Worm (Caenorhabditis elegans) whole organism, L4 larva: ENCODE data around the gene acs-4.

Source experiments
- D1046.2 ChIP-seq: fragments of 200-800 bp; sonication (Bioruptor generic); IDR thresholded peaks from 2 replicates; pipeline ENCODE4 v1.3.6; 2022; ENCODE audit warnings: missing genetic modification characterization, missing compliant biosample characterization
- F26F4.8 ChIP-seq: fragments of 200-800 bp; sonication (Bioruptor generic); conservative IDR thresholded peaks from 2 replicates; pipeline ENCODE4 v1.3.6; 2022; ENCODE audit warnings: missing genetic modification characterization, missing compliant biosample characterization
- T20F7.1 ChIP-seq: fragments of 200-800 bp; sonication (Bioruptor generic); optimal IDR thresholded peaks from 2 replicates; lab custom pipeline; 2018; ENCODE audit warnings: mild to moderate bottlenecking, missing genetic modification characterization, missing compliant biosample characterization
- ZK546.5 ChIP-seq, 2 experiments: sonication (generic microtip); optimal IDR thresholded peaks; 2 replicates each; lab custom pipeline; 2017; ENCODE audit warnings: missing biosample characterization in 2 of 2, missing genetic modification characterization in 2 of 2
- aly-2 ChIP-seq: sonication (generic microtip); optimal IDR thresholded peaks from 2 replicates; lab custom pipeline; 2018; ENCODE audit warnings: missing biosample characterization, missing genetic modification characterization
- ama-1 ChIP-seq: fragments of 150-350 bp; optimal IDR thresholded peaks from 2 replicates; lab custom pipeline; 2014; ENCODE audit warnings: inconsistent platforms, mixed read lengths
- arid-1 ChIP-seq: fragments of 200-800 bp; sonication (Bioruptor generic); conservative IDR thresholded peaks from 2 replicates; pipeline ENCODE4 v1.3.6; 2022; ENCODE audit warnings: missing genetic modification reagents, missing genetic modification characterization, missing compliant biosample characterization
- ceh-28 ChIP-seq: fragments of 150-350 bp; optimal IDR thresholded peaks from 2 replicates; lab custom pipeline; 2014; ENCODE audit warnings: missing biosample characterization, missing genetic modification reagents, missing genetic modification characterization
- ceh-44 ChIP-seq: fragments of 200-800 bp; sonication (Bioruptor generic); IDR thresholded peaks from 2 replicates; pipeline ENCODE4 v1.3.6; 2022; ENCODE audit warnings: missing genetic modification reagents, missing genetic modification characterization, missing compliant biosample characterization
- cey-2 ChIP-seq: sonication (generic microtip); optimal IDR thresholded peaks from 3 replicates; lab custom pipeline; 2017; ENCODE audit warnings: missing genetic modification characterization, mild to moderate bottlenecking, missing compliant biosample characterization, antibody characterized with exemption, borderline replicate concordance; ENCODE audit not compliant: insufficient read depth
- daf-16 ChIP-seq, 3 experiments: sonication (generic microtip); optimal IDR thresholded peaks; 2 replicates each; lab custom pipeline; 2016 to 2017; ENCODE audit warnings: missing genetic modification characterization in 3 of 3, missing genetic modification reagents in 3 of 3, mild to moderate bottlenecking in 2 of 3, missing compliant biosample characterization in 2 of 3, missing biosample characterization in 1 of 3, moderate library complexity in 1 of 3
- daf-8 ChIP-seq: fragments of 200-800 bp; sonication (Bioruptor generic); IDR thresholded peaks from 2 replicates; pipeline ENCODE4 v1.3.6; 2022; ENCODE audit warnings: missing genetic modification characterization, missing compliant biosample characterization
- dmd-6 ChIP-seq: fragments of 200-800 bp; sonication (Bioruptor generic); IDR thresholded peaks from 2 replicates; pipeline ENCODE4 v1.3.6; 2022; ENCODE audit warnings: missing genetic modification reagents, missing genetic modification characterization, missing compliant biosample characterization
- duxl-1 ChIP-seq: sonication (generic microtip); optimal IDR thresholded peaks from 2 replicates; lab custom pipeline; 2016; ENCODE audit warnings: mild to moderate bottlenecking, missing genetic modification characterization, moderate library complexity, missing compliant biosample characterization; ENCODE audit not compliant: poor library complexity
- dve-1 ChIP-seq: sonication (generic microtip); optimal IDR thresholded peaks from 2 replicates; lab custom pipeline; 2017; ENCODE audit warnings: antibody characterized with exemption, mild to moderate bottlenecking, missing genetic modification characterization, missing compliant biosample characterization; ENCODE audit not compliant: insufficient read depth
- egl-43 ChIP-seq: fragments of 200-800 bp; sonication (Bioruptor generic); IDR thresholded peaks from 2 replicates; pipeline ENCODE4 v1.3.6; 2022; ENCODE audit warnings: missing genetic modification reagents, missing genetic modification characterization, missing compliant biosample characterization
- gei-8 ChIP-seq: fragments of 200-800 bp; sonication (Bioruptor generic); optimal IDR thresholded peaks from 2 replicates; lab custom pipeline; 2018; ENCODE audit warnings: mild to moderate bottlenecking, missing genetic modification characterization, missing compliant biosample characterization
- hlh-11 ChIP-seq: fragments of 200-800 bp; sonication (Bioruptor generic); optimal IDR thresholded peaks from 2 replicates; lab custom pipeline; 2018; ENCODE audit warnings: mild to moderate bottlenecking, missing genetic modification characterization, missing compliant biosample characterization
- hlh-30 ChIP-seq: sonication (generic microtip); optimal IDR thresholded peaks from 2 replicates; lab custom pipeline; 2017; ENCODE audit warnings: antibody characterized with exemption, mild to moderate bottlenecking, missing genetic modification characterization, missing compliant biosample characterization; ENCODE audit not compliant: insufficient read depth
- lin-1 ChIP-seq: fragments of 200-800 bp; sonication (Bioruptor generic); IDR thresholded peaks from 2 replicates; pipeline ENCODE4 v1.3.6; 2022; ENCODE audit warnings: missing genetic modification reagents, missing genetic modification characterization, missing compliant biosample characterization
- lin-29 ChIP-seq: fragments of 200-800 bp; sonication (Bioruptor generic); IDR thresholded peaks from 2 replicates; pipeline ENCODE4 v1.3.6; 2022; ENCODE audit warnings: missing genetic modification reagents, missing genetic modification characterization, missing compliant biosample characterization
- lin-39 ChIP-seq: fragments of 150-350 bp; optimal IDR thresholded peaks from 2 replicates; lab custom pipeline; 2014; ENCODE audit warnings: missing biosample characterization, missing genetic modification reagents, missing genetic modification characterization
- lsy-2 ChIP-seq, 2 experiments: fragments of 150-350 bp in 1 of 2; sonication (generic microtip) in 1 of 2; optimal IDR thresholded peaks; 2 replicates each; lab custom pipeline; 2014 to 2017; ENCODE audit warnings: missing biosample characterization in 2 of 2, missing genetic modification characterization in 2 of 2
- mdl-1 ChIP-seq, 2 experiments: fragments of 150-350 bp in 1 of 2; sonication (generic microtip) in 1 of 2; optimal IDR thresholded peaks; 2 replicates each; lab custom pipeline; 2014 to 2017; ENCODE audit warnings: missing biosample characterization in 2 of 2, missing genetic modification characterization in 2 of 2
- mep-1 ChIP-seq: fragments of 150-350 bp; sonication (generic microtip); optimal IDR thresholded peaks from 3 replicates; lab custom pipeline; 2014; ENCODE audit warnings: missing biosample characterization, missing genetic modification characterization
- mes-2 ChIP-seq: sonication (generic microtip); optimal IDR thresholded peaks from 2 replicates; lab custom pipeline; 2016; ENCODE audit warnings: missing genotype, mild to moderate bottlenecking, missing genetic modification characterization, missing compliant biosample characterization; ENCODE audit not compliant: poor library complexity, severe bottlenecking
- mxl-2 ChIP-seq: fragments of 200-800 bp; sonication (Bioruptor generic); conservative IDR thresholded peaks from 2 replicates; pipeline ENCODE4 v1.3.6; 2022; ENCODE audit warnings: missing genetic modification reagents, missing genetic modification characterization, missing compliant biosample characterization
- nhr-10 ChIP-seq: fragments of 150-350 bp; optimal IDR thresholded peaks from 2 replicates; lab custom pipeline; 2014; ENCODE audit warnings: missing biosample characterization, missing genetic modification characterization
- nhr-111 ChIP-seq: fragments of 200-800 bp; sonication (Bioruptor generic); optimal IDR thresholded peaks from 2 replicates; lab custom pipeline; 2018; ENCODE audit warnings: mild to moderate bottlenecking, missing genetic modification characterization, missing compliant biosample characterization
- nhr-237 ChIP-seq: sonication (generic microtip); optimal IDR thresholded peaks from 2 replicates; lab custom pipeline; 2017; ENCODE audit warnings: missing biosample characterization, missing genetic modification characterization
- nhr-28 ChIP-seq: fragments of 150-350 bp; optimal IDR thresholded peaks from 2 replicates; lab custom pipeline; 2014; ENCODE audit warnings: missing biosample characterization, missing genetic modification characterization
- nhr-41 ChIP-seq: fragments of 200-800 bp; sonication (Bioruptor generic); IDR thresholded peaks from 2 replicates; pipeline ENCODE4 v1.3.6; 2022; ENCODE audit warnings: missing genetic modification reagents, missing genetic modification characterization, missing compliant biosample characterization
- nhr-48 ChIP-seq: sonication (generic microtip); optimal IDR thresholded peaks from 2 replicates; lab custom pipeline; 2016; ENCODE audit warnings: mild to moderate bottlenecking, missing genetic modification characterization, missing compliant biosample characterization
- nhr-77 ChIP-seq: fragments of 150-350 bp; optimal IDR thresholded peaks from 2 replicates; lab custom pipeline; 2014; ENCODE audit warnings: missing biosample characterization, missing genetic modification characterization
- pha-4 ChIP-seq, 2 experiments: fragments of 150-350 bp in 1 of 2; fragments of 200-800 bp in 1 of 2; sonication (Bioruptor generic) in 1 of 2; IDR thresholded peaks in 1 of 2; optimal IDR thresholded peaks in 1 of 2; 2 replicates each; pipeline versions ENCODE4 v1.3.6 to Lab custom; 2014 to 2022; ENCODE audit warnings: missing genetic modification characterization in 2 of 2, missing genetic modification reagents in 2 of 2, missing biosample characterization in 1 of 2, missing compliant biosample characterization in 1 of 2
- php-3 ChIP-seq: fragments of 200-800 bp; sonication (Bioruptor generic); IDR thresholded peaks from 2 replicates; pipeline ENCODE4 v1.3.6; 2022; ENCODE audit warnings: missing genetic modification reagents, missing genetic modification characterization, missing compliant biosample characterization
- pqm-1 ChIP-seq: sonication (generic microtip); optimal IDR thresholded peaks from 2 replicates; lab custom pipeline; 2017; ENCODE audit warnings: missing biosample characterization, missing genetic modification characterization
- saeg-2 ChIP-seq: fragments of 200-800 bp; sonication (Bioruptor generic); IDR thresholded peaks from 2 replicates; pipeline ENCODE4 v1.3.6; 2022; ENCODE audit warnings: missing genetic modification reagents, missing genetic modification characterization, missing compliant biosample characterization
- skn-1 ChIP-seq: fragments of 150-350 bp; optimal IDR thresholded peaks from 2 replicates; lab custom pipeline; 2014; ENCODE audit warnings: missing biosample characterization, missing genetic modification characterization
- spr-1 ChIP-seq: sonication (generic microtip); optimal IDR thresholded peaks from 2 replicates; lab custom pipeline; 2016; ENCODE audit warnings: mild to moderate bottlenecking, missing genetic modification characterization, missing compliant biosample characterization
- spr-3 ChIP-seq: fragments of 200-800 bp; sonication (Bioruptor generic); optimal IDR thresholded peaks from 2 replicates; lab custom pipeline; 2018; ENCODE audit warnings: mild to moderate bottlenecking, missing genetic modification characterization, missing compliant biosample characterization
- tag-97 ChIP-seq: fragments of 200-800 bp; sonication (Bioruptor generic); IDR thresholded peaks from 2 replicates; pipeline ENCODE4 v1.3.6; 2022; ENCODE audit warnings: missing genetic modification characterization, missing compliant biosample characterization
- unc-130 ChIP-seq: sonication (generic microtip); optimal IDR thresholded peaks from 2 replicates; lab custom pipeline; 2016; ENCODE audit warnings: missing genetic modification reagents, missing genetic modification characterization, missing compliant biosample characterization
- unc-39 ChIP-seq: sonication (generic microtip); optimal IDR thresholded peaks from 2 replicates; lab custom pipeline; 2017; ENCODE audit warnings: missing biosample characterization, missing genetic modification characterization
- unc-62 ChIP-seq, 3 experiments: fragments of 150-350 bp in 1 of 3; sonication (generic microtip); optimal IDR thresholded peaks in 2 of 3; peaks in 1 of 3; 1 replicate in 1 of 3; 2 replicates in 2 of 3; lab custom pipeline; 2014 to 2017; ENCODE audit warnings: missing biosample characterization in 3 of 3, missing genetic modification characterization in 3 of 3, missing genetic modification reagents in 3 of 3, missing genotype in 1 of 3
- zip-11 ChIP-seq: fragments of 200-800 bp; sonication (Bioruptor generic); IDR thresholded peaks from 2 replicates; pipeline ENCODE4 v1.3.6; 2022; ENCODE audit warnings: missing genetic modification characterization, missing compliant biosample characterization
- ztf-7 ChIP-seq: fragments of 150-350 bp; optimal IDR thresholded peaks from 2 replicates; lab custom pipeline; 2014; ENCODE audit warnings: missing biosample characterization, missing genetic modification characterization

Gene acs-4

ce11 chrIII:7167568-7167937, at the start of gene acs-4:
TSS of gene acs-4 (plus strand) at chrIII:7167838.
- TF ChIP-seq mxl-2 (GFP tag; lab: Robert Waterston, UW) (no peak), unc-62 (GFP tag; optimal IDR thresholded peaks at IDR 0.05 in 1 of 2; lab: Kevin White, UChicago) (peak in 1 of 2 experiments; percentile 53), unc-62 (tag; optimal IDR thresholded peaks at IDR 0.05; lab: Kevin White, UChicago) (no peak)

ce11 chrIII:7120477-7120876, 47.2 kb upstream of the acs-4 start:
- TF ChIP-seq lsy-2 (tag; optimal IDR thresholded peaks at IDR 0.05; lab: Kevin White, UChicago) (peak in 1 of 2 experiments; percentile 66), arid-1 (0 out of 2 replicates have a peak, but pooled peaks have one; percentile 14), saeg-2 (no peak), hlh-11 (peak; percentile 27), unc-39 (no peak), duxl-1 (tag; lab: Kevin White, UChicago) (peak; percentile 16), ceh-44 (no peak), nhr-237 (tag; lab: Kevin White, UChicago) (no peak), unc-130 (GFP tag; lab: Kevin White, UChicago) (no peak), pha-4 (GFP tag; IDR thresholded peaks at IDR 0.05; lab: Robert Waterston, UW) (no peak), pha-4 (tag; optimal IDR thresholded peaks at IDR 0.05; lab: Kevin White, UChicago) (no peak), lin-39 (no peak), nhr-41 (GFP tag; lab: Robert Waterston, UW) (no peak), lin-29 (GFP tag; lab: Robert Waterston, UW) (no peak), egl-43 (no peak), ceh-28 (no peak), nhr-48 (tag; lab: Kevin White, UChicago) (peak; percentile 41), dve-1 (tag; lab: Kevin White, UChicago) (peak; percentile 64), pqm-1 (tag; lab: Kevin White, UChicago) (peak; percentile 12), nhr-10 (tag; lab: Kevin White, UChicago) (peak; percentile 33), ztf-7 (tag; lab: Kevin White, UChicago) (peak; percentile 31), hlh-30 (tag; lab: Kevin White, UChicago) (peak; percentile 37), nhr-111 (GFP tag; lab: Kevin White, UChicago) (no peak), mdl-1 (tag; optimal IDR thresholded peaks at IDR 0.05; lab: Kevin White, UChicago) (no peak), dmd-6 (peak; percentile 55; the same call in 1 of the 2 replicates), php-3 (GFP tag; lab: Robert Waterston, UW) (no peak), nhr-28 (tag; lab: Kevin White, UChicago) (peak; percentile 63), gei-8 (GFP tag; lab: Kevin White, UChicago) (no peak), D1046.2 (GFP tag; lab: Robert Waterston, UW) (no peak), skn-1 (tag; lab: Kevin White, UChicago) (no peak), cey-2 (tag; lab: Kevin White, UChicago) (no peak), aly-2 (tag; lab: Kevin White, UChicago) (no peak), F26F4.8 (GFP tag; lab: Robert Waterston, UW) (no peak), nhr-77 (tag; lab: Kevin White, UChicago) (peak; percentile 29), daf-16 (GFP tag; optimal IDR thresholded peaks at IDR 0.05; lab: Kevin White, UChicago) (no peak), daf-16 (tag; optimal IDR thresholded peaks at IDR 0.05; lab: Kevin White, UChicago) (peak; percentile 61), ama-1 (lab: Kevin White, UChicago) (peak; percentile 59), daf-8 (no peak), tag-97 (GFP tag; lab: Robert Waterston, UW) (no peak), lin-1 (GFP tag; lab: Robert Waterston, UW) (no peak), mep-1 (peak; percentile 40), zip-11 (GFP tag; lab: Robert Waterston, UW) (no peak), ZK546.5 (tag; optimal IDR thresholded peaks at IDR 0.05; lab: Kevin White, UChicago) (no peak), mes-2 (tag; lab: Kevin White, UChicago) (peak; percentile 45), spr-1 (tag; lab: Kevin White, UChicago) (no peak), spr-3 (GFP tag; lab: Kevin White, UChicago) (no peak), mxl-2 (GFP tag; lab: Robert Waterston, UW) (peak; percentile 96), T20F7.1 (GFP tag; lab: Kevin White, UChicago) (peak; percentile 39)
